Worm (Caenorhabditis elegans): ENCODE data around the gene K02F6.1.
"Not testable (repeated sequence)": the region's sequence is repeated elsewhere in the genome, so short reads cannot be mapped to it uniquely, and the experiment has no call there.

Gene K02F6.1

DNA sequence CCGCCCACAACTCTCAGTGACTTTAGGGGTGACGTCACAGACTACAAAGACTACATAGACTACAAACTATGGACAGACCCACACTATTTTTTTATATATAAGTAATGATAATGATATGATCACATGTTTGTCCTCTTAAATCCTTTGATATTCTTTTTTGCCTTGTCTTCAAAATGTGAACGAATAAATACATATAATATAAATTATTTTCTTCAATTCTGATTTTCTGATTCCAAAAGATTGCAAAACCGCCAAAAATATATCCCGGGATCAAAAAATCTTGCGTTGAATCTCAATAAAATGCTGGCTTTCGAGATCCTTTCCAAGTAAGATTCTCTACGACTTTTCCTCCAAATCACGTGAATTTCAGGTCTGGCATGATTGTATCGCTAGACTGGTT lies 46.4 kb downstream of the K02F6.1 start, which contains the start of gene F33H12.1:
F33H12.1 (plus strand) TSS at position 301 of the 400 bp plus-strand sequence.
- TF ChIP-seq elt-2 (tag; optimal IDR thresholded peaks at IDR 0.05); ceh-8 (GFP tag; optimal IDR thresholded peaks at IDR 0.05); unc-130 (tag; optimal IDR thresholded peaks at IDR 0.05): not testable (repeated sequence)

- TF ChIP-seq pag-3 (tag; optimal IDR thresholded peaks at IDR 0.05; ENCODE audit: borderline replicate concordance, insufficient read depth) (no peak), C34B4.2 (tag; optimal IDR thresholded peaks at IDR 0.05) (no peak), snu-23 (GFP tag; optimal IDR thresholded peaks at IDR 0.05) (no peak), elt-2 (tag; optimal IDR thresholded peaks at IDR 0.05) (no peak)
These were observed 47.2 kb downstream of the K02F6.1 start for ce11 chrII:2600931-2601330.

DNA sequence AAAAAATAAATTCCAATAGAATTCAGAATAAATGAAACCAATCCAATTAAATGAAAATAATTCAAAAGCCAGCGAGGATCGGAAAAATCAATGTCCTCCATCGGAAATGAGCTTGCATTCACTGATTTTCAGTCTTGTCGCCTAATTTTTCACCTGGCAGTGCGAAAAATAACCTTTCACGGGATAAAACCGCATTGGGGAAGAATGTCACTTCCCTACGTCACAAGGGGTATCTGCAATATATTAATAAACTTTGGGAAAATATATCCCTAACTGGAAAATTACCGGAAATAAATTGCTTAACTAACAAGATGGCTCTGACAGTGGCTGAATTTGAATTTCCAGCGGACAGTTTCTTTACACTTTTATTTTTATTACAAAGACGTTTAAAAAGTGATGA lies 51.6 kb downstream of the K02F6.1 start, which contains the start of gene sri-77:
sri-77 (minus strand) TSS at position 101 of the 400 bp plus-strand sequence.
- TF ChIP-seq ceh-82 (tag; optimal IDR thresholded peaks at IDR 0.05), result no peak
- no peak for TF ChIP-seq nhr-76 (tag; optimal IDR thresholded peaks at IDR 0.05)
- no peak for TF ChIP-seq jun-1 (tag; optimal IDR thresholded peaks at IDR 0.05)
- no peak for TF ChIP-seq pqm-1 (tag; optimal IDR thresholded peaks at IDR 0.05)
- no peak for TF ChIP-seq efl-1 (optimal IDR thresholded peaks at IDR 0.05)
- peak in 1 of 2 experiments; percentile 8 for TF ChIP-seq efl-1 (GFP tag; optimal IDR thresholded peaks at IDR 0.05 in 1 of 2)
- no peak for TF ChIP-seq elt-3 (tag; optimal IDR thresholded peaks at IDR 0.05)

Measured in whole organism, L1 larva.